Worm (Caenorhabditis elegans) whole organism, young adult: ENCODE measurements around the gene Y108G3AL.2.

ENCODE experiments used
- C06A6.2 ChIP-seq: fragments of 200-800 bp; sonication (Bioruptor generic); conservative IDR thresholded peaks from 2 replicates; pipeline ENCODE4 v1.3.6; 2022; ENCODE audit warnings: missing genetic modification characterization, missing compliant biosample characterization
- D2030.7 ChIP-seq: fragments of 200-800 bp; sonication (Bioruptor generic); IDR thresholded peaks from 2 replicates; pipeline ENCODE4 v1.3.6; 2022; ENCODE audit warnings: missing genetic modification reagents, missing genetic modification characterization, missing compliant biosample characterization
- F10E7.11 ChIP-seq: sonication (generic microtip); optimal IDR thresholded peaks from 2 replicates; lab custom pipeline; 2017; ENCODE audit warnings: mild to moderate bottlenecking, missing genetic modification characterization, moderate library complexity, missing compliant biosample characterization
- F49E8.2 ChIP-seq: sonication (generic microtip); optimal IDR thresholded peaks from 3 replicates; lab custom pipeline; 2017; ENCODE audit warnings: missing genetic modification characterization, mild to moderate bottlenecking, missing compliant biosample characterization, antibody characterized with exemption, moderate library complexity; ENCODE audit not compliant: insufficient read depth
- F57C9.4 ChIP-seq: sonication (generic microtip); optimal IDR thresholded peaks from 2 replicates; lab custom pipeline; 2017; ENCODE audit warnings: mild to moderate bottlenecking, missing genetic modification characterization, missing compliant biosample characterization
- Y53G8AR.9 ChIP-seq: fragments of 200-800 bp; sonication (Bioruptor generic); conservative IDR thresholded peaks from 2 replicates; pipeline ENCODE4 v1.3.6; 2022; ENCODE audit warnings: missing genetic modification reagents, missing genetic modification characterization, missing compliant biosample characterization
- attf-3 ChIP-seq: fragments of 200-800 bp; sonication (Bioruptor generic); conservative IDR thresholded peaks from 2 replicates; pipeline ENCODE4 v1.3.6; 2022; ENCODE audit warnings: missing genetic modification reagents, missing genetic modification characterization, missing compliant biosample characterization
- attf-5 ChIP-seq: fragments of 200-800 bp; sonication (Bioruptor generic); optimal IDR thresholded peaks from 2 replicates; lab custom pipeline; 2018; ENCODE audit warnings: mild to moderate bottlenecking, missing genetic modification characterization, missing compliant biosample characterization
- bed-2 ChIP-seq: fragments of 200-800 bp; sonication (Bioruptor generic); IDR thresholded peaks from 2 replicates; pipeline ENCODE4 v1.3.6; 2022; ENCODE audit warnings: missing genetic modification reagents, missing genetic modification characterization, missing compliant biosample characterization
- chd-7 ChIP-seq: sonication (generic microtip); optimal IDR thresholded peaks from 2 replicates; lab custom pipeline; 2016; ENCODE audit warnings: mild to moderate bottlenecking, missing genetic modification characterization, moderate library complexity, missing compliant biosample characterization
- dox-1 ChIP-seq: fragments of 200-800 bp; sonication (Bioruptor generic); IDR thresholded peaks from 2 replicates; pipeline ENCODE4 v1.3.6; 2022; ENCODE audit warnings: missing genetic modification reagents, missing genetic modification characterization, missing compliant biosample characterization
- dpl-1 ChIP-seq: fragments of 150-350 bp; optimal IDR thresholded peaks from 2 replicates; lab custom pipeline; 2014; ENCODE audit warnings: missing biosample characterization, missing genetic modification reagents, missing genetic modification characterization
- efl-1 ChIP-seq: fragments of 150-350 bp; optimal IDR thresholded peaks from 2 replicates; lab custom pipeline; 2014; ENCODE audit warnings: missing biosample characterization, missing genetic modification reagents, missing genetic modification characterization
- egl-18 ChIP-seq: fragments of 200-800 bp; sonication (Bioruptor generic); IDR thresholded peaks from 2 replicates; pipeline ENCODE4 v1.3.6; 2022; ENCODE audit warnings: missing genetic modification reagents, missing genetic modification characterization, missing compliant biosample characterization
- egrh-3 ChIP-seq: fragments of 200-800 bp; sonication (Bioruptor generic); IDR thresholded peaks from 2 replicates; pipeline ENCODE4 v1.3.6; 2022; ENCODE audit warnings: missing genetic modification reagents, missing genetic modification characterization, missing compliant biosample characterization
- fkh-3 ChIP-seq: sonication (generic microtip); optimal IDR thresholded peaks from 2 replicates; lab custom pipeline; 2016; ENCODE audit warnings: mild to moderate bottlenecking, missing genetic modification characterization, missing compliant biosample characterization
- hlh-26 ChIP-seq: fragments of 200-800 bp; sonication (Bioruptor generic); conservative IDR thresholded peaks from 2 replicates; pipeline ENCODE4 v1.3.6; 2022; ENCODE audit warnings: missing genetic modification reagents, missing genetic modification characterization, missing compliant biosample characterization
- hmg-1.2 ChIP-seq: fragments of 200-800 bp; sonication (Bioruptor generic); IDR thresholded peaks from 2 replicates; pipeline ENCODE4 v1.3.6; 2022; ENCODE audit warnings: missing genetic modification reagents, missing genetic modification characterization, missing compliant biosample characterization
- lin-35 ChIP-seq, 3 experiments: fragments of 150-350 bp in 2 of 3; sonication (generic microtip) in 1 of 3; optimal IDR thresholded peaks; 2 replicates each; lab custom pipeline; 2014 to 2018; ENCODE audit warnings: missing biosample characterization in 3 of 3, missing genetic modification characterization in 3 of 3, missing genetic modification reagents in 3 of 3
- lin-54 ChIP-seq: fragments of 200-800 bp; sonication (Bioruptor generic); optimal IDR thresholded peaks from 2 replicates; lab custom pipeline; 2018; ENCODE audit warnings: mild to moderate bottlenecking, missing genetic modification characterization, missing compliant biosample characterization
- lsy-27 ChIP-seq: sonication (generic microtip); optimal IDR thresholded peaks from 2 replicates; lab custom pipeline; 2017; ENCODE audit warnings: missing genetic modification characterization, mild to moderate bottlenecking, missing compliant biosample characterization, antibody characterized with exemption, missing genotype, borderline replicate concordance; ENCODE audit not compliant: insufficient read depth
- madf-6 ChIP-seq: fragments of 200-800 bp; sonication (Bioruptor generic); IDR thresholded peaks from 2 replicates; pipeline ENCODE4 v1.3.6; 2022; ENCODE audit warnings: missing genetic modification reagents, missing genetic modification characterization, missing compliant biosample characterization
- mcd-1 ChIP-seq: fragments of 200-800 bp; sonication (Bioruptor generic); IDR thresholded peaks from 2 replicates; pipeline ENCODE4 v1.3.6; 2022; ENCODE audit warnings: missing genetic modification reagents, missing genetic modification characterization, missing compliant biosample characterization
- mel-28 ChIP-seq: sonication (generic microtip); optimal IDR thresholded peaks from 2 replicates; lab custom pipeline; 2016; ENCODE audit warnings: borderline replicate concordance, mild to moderate bottlenecking, missing genetic modification characterization, missing compliant biosample characterization
- nfya-2 ChIP-seq: fragments of 200-800 bp; sonication (Bioruptor generic); IDR thresholded peaks from 2 replicates; pipeline ENCODE4 v1.3.6; 2022; ENCODE audit warnings: missing genetic modification reagents, missing genetic modification characterization, missing compliant biosample characterization
- nhr-80 ChIP-seq: sonication (generic microtip); optimal IDR thresholded peaks from 2 replicates; lab custom pipeline; 2016; ENCODE audit warnings: missing genetic modification characterization, missing compliant biosample characterization
- pha-4 ChIP-seq: fragments of 150-350 bp; sonication (generic microtip); optimal IDR thresholded peaks from 2 replicates; lab custom pipeline; 2014; ENCODE audit warnings: missing biosample characterization, missing genetic modification reagents, missing genetic modification characterization
- sdz-38 ChIP-seq: sonication (generic microtip); optimal IDR thresholded peaks from 2 replicates; lab custom pipeline; 2016; ENCODE audit warnings: missing genotype, missing genetic modification characterization, missing compliant biosample characterization
- tbx-9 ChIP-seq: sonication (generic microtip); optimal IDR thresholded peaks from 2 replicates; lab custom pipeline; 2016; ENCODE audit warnings: borderline replicate concordance, missing genetic modification characterization, inconsistent platforms, missing compliant biosample characterization
- unc-62 ChIP-seq: fragments of 150-350 bp; optimal IDR thresholded peaks from 2 replicates; lab custom pipeline; 2014; ENCODE audit warnings: missing biosample characterization, missing genetic modification reagents, missing genetic modification characterization
- zfh-2 ChIP-seq: fragments of 200-800 bp; sonication (Bioruptor generic); conservative IDR thresholded peaks from 2 replicates; pipeline ENCODE4 v1.3.6; 2022; ENCODE audit warnings: missing genetic modification reagents, missing genetic modification characterization, missing compliant biosample characterization
- zim-3 ChIP-seq: sonication (generic microtip); optimal IDR thresholded peaks from 2 replicates; lab custom pipeline; 2017; ENCODE audit warnings: mild to moderate bottlenecking, missing genetic modification characterization, moderate library complexity, missing compliant biosample characterization
- ztf-25 ChIP-seq: fragments of 200-800 bp; sonication (Bioruptor generic); IDR thresholded peaks from 2 replicates; pipeline ENCODE4 v1.3.6; 2022; ENCODE audit warnings: missing genetic modification reagents, missing genetic modification characterization, missing compliant biosample characterization

Y108G3AL.2 gene

DNA sequence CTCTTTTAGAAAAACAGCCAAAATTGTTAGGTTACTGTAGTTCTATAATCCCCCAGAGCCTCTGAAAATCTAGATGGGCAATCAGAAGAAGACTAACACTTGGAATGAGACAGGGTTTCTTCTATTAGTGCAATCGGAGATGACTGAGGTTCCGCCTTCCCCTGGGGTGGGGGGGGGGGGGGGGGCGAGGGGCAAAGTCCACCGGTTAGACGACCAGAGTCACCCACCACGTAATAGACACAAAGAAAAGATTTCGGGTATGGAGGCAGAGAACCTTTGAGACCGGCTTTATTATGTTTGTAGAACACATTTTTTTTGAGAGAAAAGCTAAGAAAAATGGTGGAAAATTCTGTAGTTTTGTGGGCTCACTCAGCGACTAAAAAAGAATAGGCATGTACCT lies 14.6 kb upstream of the Y108G3AL.2 start:
- peak; percentile 87 for TF ChIP-seq zfh-2 (GFP tag; lab: Robert Waterston, UW)
- no peak for TF ChIP-seq tbx-9
- peak; percentile 62; the same call in 1 of the 2 replicates for TF ChIP-seq egrh-3

DNA sequence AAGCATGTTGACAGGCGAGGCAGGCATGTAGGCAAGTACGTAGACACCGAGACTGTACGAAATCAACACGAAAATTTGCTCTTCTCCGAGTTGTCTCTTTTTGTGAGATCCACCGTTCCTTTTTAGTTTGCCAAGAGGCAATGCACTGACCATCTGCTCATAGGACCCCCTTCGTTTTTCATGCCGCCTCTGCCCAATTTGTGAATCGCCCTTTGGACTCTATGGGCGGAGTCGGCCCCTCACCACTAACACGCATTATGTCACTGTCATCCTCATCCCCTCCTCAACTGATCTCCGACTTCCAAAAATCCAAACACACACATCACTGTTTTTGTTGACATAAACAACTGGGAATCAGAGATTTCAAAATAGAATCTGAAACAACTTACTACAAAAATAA lies 12.9 kb upstream of the Y108G3AL.2 start:
- no peak for TF ChIP-seq unc-62
- no peak for TF ChIP-seq zim-3 (tag; lab: Kevin White, UChicago)
- no peak for TF ChIP-seq mel-28
- TF ChIP-seq F57C9.4 (tag; lab: Kevin White, UChicago) = no peak
- TF ChIP-seq egl-18 (GFP tag; lab: Robert Waterston, UW) = no peak
- TF ChIP-seq ztf-25 (GFP tag; lab: Robert Waterston, UW) = no peak

DNA sequence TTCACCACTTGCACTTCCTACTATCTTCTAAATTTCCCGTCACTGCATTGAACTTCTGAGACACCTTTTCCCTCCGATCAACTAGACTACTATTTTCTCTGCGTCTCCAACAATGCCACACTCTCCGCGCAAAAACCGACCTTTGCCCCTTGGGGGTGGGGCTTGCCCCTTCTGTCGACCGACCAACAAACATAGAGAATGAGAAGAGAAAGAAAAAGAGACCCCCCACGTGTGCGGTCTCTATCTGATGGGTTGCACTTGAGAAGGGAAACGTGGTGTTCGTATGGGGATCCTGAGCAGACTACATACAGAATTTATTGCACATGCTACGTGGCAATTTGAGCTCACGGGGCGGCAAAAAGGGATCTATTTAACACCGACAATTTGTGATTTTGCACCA lies 11.6 kb upstream of the Y108G3AL.2 start:
- no peak for TF ChIP-seq lsy-27 (tag; lab: Kevin White, UChicago)
- TF ChIP-seq attf-5 (GFP tag; lab: Kevin White, UChicago) = peak; percentile 7
- TF ChIP-seq hmg-1.2 (GFP tag; lab: Robert Waterston, UW) = peak; percentile 78
- TF ChIP-seq madf-6 (GFP tag; lab: Robert Waterston, UW) = 0 out of 2 replicates have a peak, but pooled peaks have one; percentile 30
- TF ChIP-seq dox-1 = 0 out of 2 replicates have a peak, but pooled peaks have one; percentile 43
- 0 out of 2 replicates have a peak, but pooled peaks have one; percentile 44 for TF ChIP-seq Y53G8AR.9 (GFP tag; lab: Robert Waterston, UW)
- 0 out of 2 replicates have a peak, but pooled peaks have one; percentile 31 for TF ChIP-seq bed-2 (GFP tag; lab: Robert Waterston, UW)
- TF ChIP-seq F10E7.11 (tag; lab: Kevin White, UChicago) = no peak
- TF ChIP-seq zfh-2 (GFP tag; lab: Robert Waterston, UW) = peak; percentile 48; the same call in 1 of the 2 replicates
- TF ChIP-seq nfya-2 (GFP tag; lab: Robert Waterston, UW) = no peak
- peak; percentile 29 for TF ChIP-seq nhr-80 (tag; lab: Kevin White, UChicago)

DNA sequence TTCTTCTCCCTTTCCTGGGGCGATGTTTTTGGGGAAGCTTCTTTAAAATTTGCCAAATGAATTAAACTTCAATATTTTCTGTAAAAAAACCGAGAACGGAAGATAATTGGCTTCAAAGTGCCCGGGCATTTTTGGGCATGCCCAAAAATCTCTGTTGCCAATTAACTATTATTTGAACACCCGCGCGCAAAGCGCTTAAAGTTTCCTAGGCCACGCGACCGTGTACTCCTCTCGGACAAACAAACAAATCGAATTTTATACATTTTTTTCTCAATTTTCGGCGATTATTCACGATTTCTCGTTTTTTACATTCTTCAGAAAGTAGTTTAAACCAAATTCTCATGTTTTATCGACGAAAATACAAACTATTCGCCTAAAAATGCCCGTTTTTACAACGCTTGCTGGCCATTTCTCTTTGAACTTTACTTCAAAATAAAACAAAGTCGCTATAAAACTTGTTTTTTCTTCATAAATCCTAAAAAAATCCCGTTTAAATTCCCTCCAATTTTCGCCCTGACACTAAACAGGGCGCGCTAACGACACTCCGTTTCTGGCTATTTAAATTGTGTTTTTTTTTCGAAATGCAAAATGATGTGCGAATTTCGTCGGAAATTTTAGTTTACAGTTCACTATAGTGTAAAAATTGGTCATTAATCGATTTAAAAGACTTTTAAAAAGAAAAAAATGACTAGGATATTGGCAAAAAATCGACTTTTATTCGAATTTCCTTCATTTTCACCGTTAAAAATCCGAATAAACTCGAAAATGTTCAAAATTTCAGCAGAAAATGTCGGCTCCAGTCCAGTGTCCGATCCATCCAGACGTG lies 10.5 kb upstream of the Y108G3AL.2 start, which contains the start of gene ttb-1:
Gene ttb-1 (plus strand): TSS at position 776 of the 826 bp plus-strand sequence.
- TF ChIP-seq lin-54 (GFP tag; lab: Kevin White, UChicago) = peak; percentile 66
- TF ChIP-seq lin-35 (GFP tag; optimal IDR thresholded peaks at IDR 0.05; lab: Kevin White, UChicago) = peak in 1 of 3 experiments; percentile 46
- TF ChIP-seq sdz-38 (tag; lab: Kevin White, UChicago) = no peak
- peak; percentile 57; the same call in 1 of the 2 replicates for TF ChIP-seq madf-6 (GFP tag; lab: Robert Waterston, UW)
- TF ChIP-seq D2030.7 (GFP tag; lab: Robert Waterston, UW) = peak; percentile 74
- TF ChIP-seq zfh-2 (GFP tag; lab: Robert Waterston, UW) = no peak
- no peak for TF ChIP-seq pha-4
- TF ChIP-seq attf-3 (GFP tag; lab: Robert Waterston, UW) = peak; percentile 91
- TF ChIP-seq attf-5 (GFP tag; lab: Kevin White, UChicago) = no peak
- TF ChIP-seq C06A6.2 (GFP tag; lab: Robert Waterston, UW) = no peak
- 0 out of 2 replicates have a peak, but pooled peaks have one; percentile 32 for TF ChIP-seq mcd-1
- TF ChIP-seq F49E8.2 (tag; lab: Kevin White, UChicago) = no peak
- TF ChIP-seq dox-1 = 0 out of 2 replicates have a peak, but pooled peaks have one; percentile 11
- peak; percentile 21 for TF ChIP-seq dpl-1 (GFP tag; lab: Kevin White, UChicago)
- TF ChIP-seq fkh-3 (tag; lab: Kevin White, UChicago) = no peak
- no peak for TF ChIP-seq chd-7 (tag; lab: Kevin White, UChicago)
- peak; percentile 68 for TF ChIP-seq efl-1 (GFP tag; lab: Kevin White, UChicago)
- no peak for TF ChIP-seq hlh-26 (GFP tag; lab: Robert Waterston, UW)
- TF ChIP-seq, all 124 proteins: peak for 9
